Fruit fly (Drosophila melanogaster) whole organism, embryonic: ENCODE data around the gene lqfR.

Experiments
- ATbp ChIP-seq: fragments of 200-800 bp; sonication (Bioruptor generic); optimal IDR thresholded peaks from 2 replicates; lab custom pipeline; 2017; ENCODE audit warnings: missing biosample characterization, mild to moderate bottlenecking, missing genetic modification characterization, missing genetic modification reagents
- BEAF-32 ChIP-seq: fragments of 200-800 bp; sonication (Bioruptor generic); optimal IDR thresholded peaks from 3 replicates; lab custom pipeline; 2017; ENCODE audit warnings: missing biosample characterization, missing genetic modification characterization, mild to moderate bottlenecking, moderate library complexity, missing genetic modification reagents
- Blimp-1 ChIP-seq: fragments of 200-800 bp; sonication (Bioruptor generic); optimal IDR thresholded peaks from 3 replicates; lab custom pipeline; 2018; ENCODE audit warnings: missing biosample characterization, missing genetic modification characterization, mild to moderate bottlenecking, moderate library complexity, missing genetic modification reagents
- CG10366 ChIP-seq: fragments of 200-800 bp; sonication (Bioruptor generic); IDR thresholded peaks from 2 replicates; pipeline ENCODE4 v1.3.6; 2022; ENCODE audit warnings: missing biosample characterization, missing genetic modification characterization
- CG10431 ChIP-seq: fragments of 200-800 bp; sonication (Bioruptor generic); optimal IDR thresholded peaks from 3 replicates; lab custom pipeline; 2018; ENCODE audit warnings: missing biosample characterization, mild to moderate bottlenecking, missing genetic modification characterization
- CG12219 ChIP-seq: fragments of 200-800 bp; sonication (Bioruptor generic); optimal IDR thresholded peaks from 3 replicates; lab custom pipeline; 2018; ENCODE audit warnings: missing biosample characterization, mild to moderate bottlenecking, missing genetic modification characterization
- CG1233 ChIP-seq: fragments of 200-800 bp; sonication (Bioruptor generic); optimal IDR thresholded peaks from 4 replicates; lab custom pipeline; 2018; ENCODE audit warnings: missing biosample characterization, mild to moderate bottlenecking, missing genetic modification characterization
- CG12659 ChIP-seq: fragments of 200-800 bp; sonication (Bioruptor generic); optimal IDR thresholded peaks from 3 replicates; lab custom pipeline; 2017; ENCODE audit warnings: mild to moderate bottlenecking, missing biosample characterization, missing genetic modification reagents, missing genetic modification characterization
- CG12942 ChIP-seq: fragments of 200-800 bp; sonication (Bioruptor generic); optimal IDR thresholded peaks from 3 replicates; lab custom pipeline; 2016; ENCODE audit warnings: missing biosample characterization, missing genetic modification characterization
- CG15269 ChIP-seq: fragments of 200-800 bp; sonication (Bioruptor generic); optimal IDR thresholded peaks from 2 replicates; lab custom pipeline; 2018; ENCODE audit warnings: missing biosample characterization, mild to moderate bottlenecking, missing genetic modification characterization, moderate library complexity
- CG15514 ChIP-seq: fragments of 200-800 bp; sonication (Bioruptor generic); optimal IDR thresholded peaks from 3 replicates; lab custom pipeline; 2017; ENCODE audit warnings: missing biosample characterization, missing genetic modification characterization, mild to moderate bottlenecking, moderate library complexity, missing genetic modification reagents
- CG17328 ChIP-seq: fragments of 200-800 bp; sonication (Bioruptor generic); IDR thresholded peaks from 2 replicates; pipeline ENCODE4 v1.3.6; 2022; ENCODE audit warnings: missing biosample characterization, missing genetic modification characterization
- CG17568 ChIP-seq: fragments of 200-800 bp; sonication (Bioruptor generic); optimal IDR thresholded peaks from 2 replicates; lab custom pipeline; 2018; ENCODE audit warnings: missing biosample characterization, mild to moderate bottlenecking, missing genetic modification characterization, moderate library complexity
- CG17802 ChIP-seq: fragments of 200-800 bp; sonication (Bioruptor generic); optimal IDR thresholded peaks from 2 replicates; lab custom pipeline; 2018; ENCODE audit warnings: missing biosample characterization, mild to moderate bottlenecking, missing genetic modification characterization, moderate library complexity
- CG3163 ChIP-seq: fragments of 200-800 bp; sonication (Bioruptor generic); optimal IDR thresholded peaks from 3 replicates; lab custom pipeline; 2016; ENCODE audit warnings: missing biosample characterization, missing genetic modification characterization
- CG32767 ChIP-seq: fragments of 200-800 bp; sonication (Bioruptor generic); IDR thresholded peaks from 2 replicates; pipeline ENCODE4 v1.3.6; 2022; ENCODE audit warnings: missing biosample characterization, missing genetic modification characterization
- CG3407 ChIP-seq: fragments of 200-800 bp; sonication (Bioruptor generic); optimal IDR thresholded peaks from 2 replicates; lab custom pipeline; 2018; ENCODE audit warnings: missing biosample characterization, mild to moderate bottlenecking, missing genetic modification characterization
- CG5245 ChIP-seq: fragments of 200-800 bp; sonication (Bioruptor generic); optimal IDR thresholded peaks from 3 replicates; lab custom pipeline; 2016; ENCODE audit warnings: missing biosample characterization, missing genetic modification characterization
- CG6765 ChIP-seq: fragments of 200-800 bp; sonication (Bioruptor generic); optimal IDR thresholded peaks from 3 replicates; lab custom pipeline; 2017; ENCODE audit warnings: missing biosample characterization, mild to moderate bottlenecking, missing genetic modification characterization
- CG7372 ChIP-seq: fragments of 200-800 bp; sonication (Bioruptor generic); IDR thresholded peaks from 2 replicates; pipeline ENCODE4 v1.3.6; 2022; ENCODE audit warnings: missing biosample characterization, missing genetic modification characterization
- CG9437 ChIP-seq: fragments of 200-800 bp; sonication (Bioruptor generic); optimal IDR thresholded peaks from 2 replicates; lab custom pipeline; 2018; ENCODE audit warnings: missing biosample characterization, mild to moderate bottlenecking, missing genetic modification characterization
- Dfd ChIP-seq, 2 experiments: fragments of >200 bp; optimal IDR thresholded peaks; 2 replicates each; lab custom pipeline; 2017; ENCODE audit warnings: missing biosample characterization in 2 of 2, missing genetic modification characterization in 2 of 2
- Dref ChIP-seq: fragments of 200-800 bp; sonication (Bioruptor generic); IDR thresholded peaks from 2 replicates; pipeline ENCODE4 v1.3.6; 2022; ENCODE audit warnings: missing biosample characterization, missing genetic modification characterization
- Fer3 ChIP-seq: fragments of 200-800 bp; sonication (Bioruptor generic); optimal IDR thresholded peaks from 2 replicates; lab custom pipeline; 2018; ENCODE audit warnings: missing biosample characterization, mild to moderate bottlenecking, missing genetic modification characterization, moderate library complexity
- HLH3B ChIP-seq: fragments of 200-800 bp; sonication (Bioruptor generic); IDR thresholded peaks from 2 replicates; pipeline ENCODE4 v1.3.6; 2022; ENCODE audit warnings: missing biosample characterization, missing genetic modification characterization
- Hmr ChIP-seq: fragments of 200-800 bp; sonication (Bioruptor generic); optimal IDR thresholded peaks from 3 replicates; lab custom pipeline; 2017; ENCODE audit warnings: mild to moderate bottlenecking, missing biosample characterization, missing genetic modification reagents, missing genetic modification characterization
- Mrtf ChIP-seq: fragments of 200-800 bp; sonication (Bioruptor generic); IDR thresholded peaks from 3 replicates; pipeline ENCODE4 v1.3.6; 2022; ENCODE audit warnings: missing biosample characterization, missing genetic modification characterization
- NC2α ChIP-seq: fragments of 200-800 bp; sonication (Bioruptor generic); optimal IDR thresholded peaks from 2 replicates; lab custom pipeline; 2016; ENCODE audit warnings: missing biosample characterization, missing genetic modification characterization
- NFAT ChIP-seq: fragments of 200-800 bp; sonication (Bioruptor generic); IDR thresholded peaks from 2 replicates; pipeline ENCODE4 v1.3.6; 2022; ENCODE audit warnings: missing biosample characterization, missing genetic modification characterization
- NK7.1 ChIP-seq: fragments of 200-800 bp; sonication (Bioruptor generic); optimal IDR thresholded peaks from 3 replicates; lab custom pipeline; 2016; ENCODE audit warnings: missing biosample characterization, missing genetic modification characterization
- Oli ChIP-seq: fragments of 200-800 bp; sonication (Bioruptor generic); optimal IDR thresholded peaks from 2 replicates; lab custom pipeline; 2018; ENCODE audit warnings: missing biosample characterization, mild to moderate bottlenecking, missing genetic modification characterization, moderate library complexity
- Sox102F ChIP-seq: fragments of 200-800 bp; sonication (Bioruptor generic); optimal IDR thresholded peaks from 2 replicates; lab custom pipeline; 2018; ENCODE audit warnings: missing biosample characterization, mild to moderate bottlenecking, missing genetic modification characterization, moderate library complexity
- Trl ChIP-seq, 3 experiments: fragments of >200 bp in 2 of 3; fragments of 200-800 bp in 1 of 3; sonication (Bioruptor generic) in 1 of 3; optimal IDR thresholded peaks; 2 replicates in 1 of 3; 3 replicates in 2 of 3; lab custom pipeline; 2016 to 2017; ENCODE audit warnings: missing biosample characterization in 1 of 3, missing genetic modification characterization in 1 of 3
- Xbp1 ChIP-seq: fragments of 200-800 bp; sonication (Bioruptor generic); optimal IDR thresholded peaks from 3 replicates; lab custom pipeline; 2016; ENCODE audit warnings: missing biosample characterization, mild to moderate bottlenecking, missing genetic modification characterization
- amos ChIP-seq: fragments of 200-800 bp; sonication (Bioruptor generic); IDR thresholded peaks from 2 replicates; pipeline ENCODE4 v1.3.6; 2022; ENCODE audit warnings: missing biosample characterization, missing genetic modification characterization; ENCODE audit not compliant: partially characterized antibody
- az2 ChIP-seq: fragments of 200-800 bp; sonication (Bioruptor generic); optimal IDR thresholded peaks from 3 replicates; lab custom pipeline; 2016; ENCODE audit warnings: missing biosample characterization, missing genetic modification characterization
- corto ChIP-seq: fragments of 200-800 bp; sonication (Bioruptor generic); optimal IDR thresholded peaks from 2 replicates; lab custom pipeline; 2016; ENCODE audit warnings: missing biosample characterization, mild to moderate bottlenecking, missing genetic modification characterization, moderate library complexity
- da ChIP-seq: fragments of 200-800 bp; sonication (Bioruptor generic); optimal IDR thresholded peaks from 2 replicates; lab custom pipeline; 2016; ENCODE audit warnings: missing biosample characterization, missing genetic modification characterization
- dysf ChIP-seq: fragments of 200-800 bp; sonication (Bioruptor generic); IDR thresholded peaks from 3 replicates; pipeline ENCODE4 v1.3.6; 2022; ENCODE audit warnings: missing biosample characterization, missing genetic modification characterization
- ems ChIP-seq: fragments of 200-800 bp; sonication (Bioruptor generic); optimal IDR thresholded peaks from 3 replicates; lab custom pipeline; 2016; ENCODE audit warnings: missing biosample characterization, missing genetic modification characterization
- exex ChIP-seq: fragments of 200-800 bp; sonication (Bioruptor generic); optimal IDR thresholded peaks from 4 replicates; lab custom pipeline; 2018; ENCODE audit warnings: missing biosample characterization, mild to moderate bottlenecking, missing genetic modification characterization, moderate library complexity
- eyg ChIP-seq: fragments of 200-800 bp; sonication (Bioruptor generic); optimal IDR thresholded peaks from 3 replicates; lab custom pipeline; 2016; ENCODE audit warnings: missing biosample characterization, missing genetic modification characterization
- kay ChIP-seq: fragments of 200-800 bp; sonication (Bioruptor generic); optimal IDR thresholded peaks from 2 replicates; lab custom pipeline; 2016; ENCODE audit warnings: missing biosample characterization, missing genetic modification characterization
- ken ChIP-seq: fragments of 200-800 bp; sonication (Bioruptor generic); IDR thresholded peaks from 3 replicates; pipeline ENCODE4 v1.3.6; 2022; ENCODE audit warnings: missing biosample characterization, missing genetic modification characterization
- oc ChIP-seq: fragments of 200-800 bp; sonication (Bioruptor generic); optimal IDR thresholded peaks from 2 replicates; lab custom pipeline; 2018; ENCODE audit warnings: missing biosample characterization, mild to moderate bottlenecking, missing genetic modification characterization, moderate library complexity
- peb ChIP-seq: fragments of 200-800 bp; sonication (Bioruptor generic); IDR thresholded peaks from 2 replicates; pipeline ENCODE4 v1.3.6; 2022; ENCODE audit warnings: missing biosample characterization, missing genetic modification characterization
- ranshi ChIP-seq: fragments of 200-800 bp; sonication (Bioruptor generic); IDR thresholded peaks from 2 replicates; pipeline ENCODE4 v1.3.6; 2022; ENCODE audit warnings: missing biosample characterization, missing genetic modification characterization
- row ChIP-seq: fragments of 200-800 bp; sonication (Bioruptor generic); IDR thresholded peaks from 3 replicates; pipeline ENCODE4 v1.3.6; 2022; ENCODE audit warnings: missing biosample characterization, missing genetic modification characterization
- sug ChIP-seq: fragments of 200-800 bp; optimal IDR thresholded peaks from 2 replicates; lab custom pipeline; 2019; ENCODE audit warnings: missing biosample characterization, mild to moderate bottlenecking, missing genetic modification characterization, moderate library complexity
- ttk ChIP-seq: fragments of 200-800 bp; sonication (Bioruptor generic); IDR thresholded peaks from 2 replicates; pipeline ENCODE4 v2.1.2; 2022; ENCODE audit warnings: missing biosample characterization, missing genetic modification characterization
- wdn ChIP-seq: fragments of 200-800 bp; sonication (Bioruptor generic); IDR thresholded peaks from 2 replicates; pipeline ENCODE4 v1.3.6; 2022; ENCODE audit warnings: missing biosample characterization, missing genetic modification characterization

Gene lqfR

dm6 chr3R:22464611-22465113 lies 53.6 kb downstream of the lqfR start, which contains the start of gene CG7054 (continued):
- TF ChIP-seq sug (peak; percentile 81), CG32767 (GFP tag; lab: Robert Waterston, UW) (no peak), CG12942 (GFP tag; lab: Kevin White, UChicago) (no peak), CG1233 (GFP tag; lab: Kevin White, UChicago) (peak; percentile 13), Blimp-1 (GFP tag; lab: Kevin White, UChicago) (no peak), dysf (GFP tag; lab: Robert Waterston, UW) (no peak), CG12219 (GFP tag; lab: Kevin White, UChicago) (peak; percentile 9), exex (tag; lab: Kevin White, UChicago) (peak; percentile 84), ken (no peak), Sox102F (peak; percentile 32), NC2α (GFP tag; lab: Kevin White, UChicago) (no peak), CG10431 (GFP tag; lab: Kevin White, UChicago) (no peak), BEAF-32 (GFP tag; lab: Kevin White, UChicago) (no peak), Mrtf (no peak), corto (GFP tag; lab: Kevin White, UChicago) (no peak), eyg (GFP tag; lab: Kevin White, UChicago) (no peak), kay (peak; percentile 90), Hmr (GFP tag; lab: Kevin White, UChicago) (peak; percentile 74), Xbp1 (GFP tag; lab: Kevin White, UChicago) (peak; percentile 10), ranshi (no peak), wdn (GFP tag; lab: Robert Waterston, UW) (no peak), Oli (tag; lab: Kevin White, UChicago) (no peak), CG5245 (GFP tag; lab: Kevin White, UChicago) (no peak), CG12659 (no peak), Dfd (GFP tag; optimal IDR thresholded peaks at IDR 0.05; lab: Kevin White, UChicago) (no peak), CG6765 (GFP tag; lab: Kevin White, UChicago) (peak; percentile 31), ttk (no peak), ATbp (GFP tag; lab: Kevin White, UChicago) (peak; percentile 32), CG7372 (GFP tag; lab: Robert Waterston, UW) (0 out of 2 replicates have a peak, but pooled peaks have one; percentile 38), CG3407 (GFP tag; lab: Kevin White, UChicago) (no peak), CG17568 (GFP tag; lab: Kevin White, UChicago) (no peak), CG10366 (no peak), az2 (GFP tag; lab: Kevin White, UChicago) (no peak), CG17328 (GFP tag; lab: Robert Waterston, UW) (no peak), ems (no peak), Dref (no peak), CG15269 (tag; lab: Kevin White, UChicago) (peak; percentile 63), oc (peak; percentile 9), row (GFP tag; lab: Robert Waterston, UW) (peak; percentile 47; the same call in 2 of the 3 replicates), amos (GFP tag; lab: Robert Waterston, UW) (no peak; the same call in 1 of the 2 replicates), NK7.1 (no peak), peb (no peak), NFAT (GFP tag; lab: Robert Waterston, UW) (no peak), CG9437 (GFP tag; lab: Kevin White, UChicago) (no peak), CG17802 (tag; lab: Kevin White, UChicago) (no peak), HLH3B (GFP tag; lab: Robert Waterston, UW) (no peak), CG15514 (GFP tag; lab: Kevin White, UChicago) (peak; percentile 42), da (no peak), Trl (optimal IDR thresholded peaks at IDR 0.05; lab: Kevin White, UChicago) (no peak), Trl (GFP tag; optimal IDR thresholded peaks at IDR 0.05; lab: Kevin White, UChicago) (no peak), Fer3 (peak; percentile 45), CG3163 (GFP tag; lab: Kevin White, UChicago) (no peak)
